Worm (Caenorhabditis elegans) whole organism, L4 larva: ENCODE data around the gene srbc-23.

Experiments used
- F37D6.2 ChIP-seq: sonication (generic microtip); optimal IDR thresholded peaks from 2 replicates; lab custom pipeline; 2016; ENCODE audit warnings: mild to moderate bottlenecking, missing genetic modification characterization, missing compliant biosample characterization
- ZK337.2 ChIP-seq: fragments of 200-800 bp; sonication (Bioruptor generic); IDR thresholded peaks from 2 replicates; pipeline ENCODE4 v1.3.6; 2022; ENCODE audit warnings: missing genetic modification reagents, missing genetic modification characterization, missing compliant biosample characterization
- aha-1 ChIP-seq: fragments of 150-350 bp; peaks from one replicate; lab custom pipeline; 2014; ENCODE audit warnings: missing biosample characterization, missing genetic modification characterization
- ama-1 ChIP-seq: fragments of 150-350 bp; optimal IDR thresholded peaks from 2 replicates; lab custom pipeline; 2014; ENCODE audit warnings: inconsistent platforms, mixed read lengths
- ceh-32 ChIP-seq: sonication (generic microtip); optimal IDR thresholded peaks from 2 replicates; lab custom pipeline; 2016; ENCODE audit warnings: mild to moderate bottlenecking, missing genetic modification characterization, missing compliant biosample characterization; ENCODE audit not compliant: poor library complexity
- daf-16 ChIP-seq, 3 experiments: sonication (generic microtip); optimal IDR thresholded peaks; 2 replicates each; lab custom pipeline; 2016 to 2017; ENCODE audit warnings: missing genetic modification characterization in 3 of 3, missing genetic modification reagents in 3 of 3, mild to moderate bottlenecking in 2 of 3, missing compliant biosample characterization in 2 of 3, missing biosample characterization in 1 of 3, moderate library complexity in 1 of 3
- dmd-6 ChIP-seq: fragments of 200-800 bp; sonication (Bioruptor generic); IDR thresholded peaks from 2 replicates; pipeline ENCODE4 v1.3.6; 2022; ENCODE audit warnings: missing genetic modification reagents, missing genetic modification characterization, missing compliant biosample characterization
- dpl-1 ChIP-seq: fragments of 150-350 bp; optimal IDR thresholded peaks from 2 replicates; lab custom pipeline; 2014; ENCODE audit warnings: missing biosample characterization, missing genetic modification reagents, missing genetic modification characterization
- dve-1 ChIP-seq: sonication (generic microtip); optimal IDR thresholded peaks from 2 replicates; lab custom pipeline; 2017; ENCODE audit warnings: antibody characterized with exemption, mild to moderate bottlenecking, missing genetic modification characterization, missing compliant biosample characterization; ENCODE audit not compliant: insufficient read depth
- egl-27 ChIP-seq: sonication (generic microtip); optimal IDR thresholded peaks from 3 replicates; lab custom pipeline; 2017; ENCODE audit warnings: missing biosample characterization, missing genetic modification reagents, missing genetic modification characterization
- egl-43 ChIP-seq: fragments of 200-800 bp; sonication (Bioruptor generic); IDR thresholded peaks from 2 replicates; pipeline ENCODE4 v1.3.6; 2022; ENCODE audit warnings: missing genetic modification reagents, missing genetic modification characterization, missing compliant biosample characterization
- fkh-10 ChIP-seq: fragments of 150-350 bp; optimal IDR thresholded peaks from 2 replicates; lab custom pipeline; 2014; ENCODE audit warnings: missing biosample characterization, missing genetic modification reagents, missing genetic modification characterization
- fos-1 ChIP-seq: fragments of 150-350 bp; optimal IDR thresholded peaks from 2 replicates; lab custom pipeline; 2014; ENCODE audit warnings: missing biosample characterization, missing genetic modification characterization
- gei-8 ChIP-seq: fragments of 200-800 bp; sonication (Bioruptor generic); optimal IDR thresholded peaks from 2 replicates; lab custom pipeline; 2018; ENCODE audit warnings: mild to moderate bottlenecking, missing genetic modification characterization, missing compliant biosample characterization
- hif-1 ChIP-seq, 2 experiments: sonication (generic microtip); optimal IDR thresholded peaks; 2 replicates each; lab custom pipeline; 2016 to 2017; ENCODE audit warnings: missing compliant biosample characterization in 2 of 2, missing genetic modification characterization in 2 of 2, missing genetic modification reagents in 2 of 2, missing genotype in 2 of 2, mild to moderate bottlenecking in 1 of 2
- jun-1 ChIP-seq: fragments of 150-350 bp; optimal IDR thresholded peaks from 2 replicates; lab custom pipeline; 2014; ENCODE audit warnings: missing biosample characterization, missing genetic modification reagents, missing genetic modification characterization
- madf-9 ChIP-seq: fragments of 200-800 bp; sonication (Bioruptor generic); conservative IDR thresholded peaks from 2 replicates; pipeline ENCODE4 v1.3.6; 2022; ENCODE audit warnings: missing genetic modification reagents, missing genetic modification characterization, missing compliant biosample characterization
- mxl-3 ChIP-seq: fragments of 200-800 bp; sonication (Bioruptor generic); optimal IDR thresholded peaks from 2 replicates; lab custom pipeline; 2018; ENCODE audit warnings: mild to moderate bottlenecking, missing genetic modification characterization, missing compliant biosample characterization
- nhr-11 ChIP-seq: fragments of 150-350 bp; optimal IDR thresholded peaks from 2 replicates; lab custom pipeline; 2014; ENCODE audit warnings: missing biosample characterization, missing genetic modification characterization
- nhr-237 ChIP-seq: sonication (generic microtip); optimal IDR thresholded peaks from 2 replicates; lab custom pipeline; 2017; ENCODE audit warnings: missing biosample characterization, missing genetic modification characterization
- nhr-25 ChIP-seq: sonication (generic microtip); optimal IDR thresholded peaks from 2 replicates; lab custom pipeline; 2017; ENCODE audit warnings: missing genetic modification characterization, mild to moderate bottlenecking, missing compliant biosample characterization, antibody characterized with exemption, moderate library complexity, borderline replicate concordance; ENCODE audit not compliant: insufficient read depth
- nhr-28 ChIP-seq: fragments of 150-350 bp; optimal IDR thresholded peaks from 2 replicates; lab custom pipeline; 2014; ENCODE audit warnings: missing biosample characterization, missing genetic modification characterization
- nhr-42 ChIP-seq: fragments of 200-800 bp; sonication (Bioruptor generic); IDR thresholded peaks from 2 replicates; pipeline ENCODE4 v1.3.6; 2022; ENCODE audit warnings: missing genetic modification characterization, missing compliant biosample characterization
- nhr-48 ChIP-seq: sonication (generic microtip); optimal IDR thresholded peaks from 2 replicates; lab custom pipeline; 2016; ENCODE audit warnings: mild to moderate bottlenecking, missing genetic modification characterization, missing compliant biosample characterization
- php-3 ChIP-seq: fragments of 200-800 bp; sonication (Bioruptor generic); IDR thresholded peaks from 2 replicates; pipeline ENCODE4 v1.3.6; 2022; ENCODE audit warnings: missing genetic modification reagents, missing genetic modification characterization, missing compliant biosample characterization
- saeg-2 ChIP-seq: fragments of 200-800 bp; sonication (Bioruptor generic); IDR thresholded peaks from 2 replicates; pipeline ENCODE4 v1.3.6; 2022; ENCODE audit warnings: missing genetic modification reagents, missing genetic modification characterization, missing compliant biosample characterization
- sdz-12 ChIP-seq: fragments of 200-800 bp; sonication (Bioruptor generic); optimal IDR thresholded peaks from 2 replicates; lab custom pipeline; 2018; ENCODE audit warnings: mild to moderate bottlenecking, missing genetic modification characterization, missing compliant biosample characterization
- skn-1 ChIP-seq: fragments of 150-350 bp; optimal IDR thresholded peaks from 2 replicates; lab custom pipeline; 2014; ENCODE audit warnings: missing biosample characterization, missing genetic modification characterization
- snpc-1.2 ChIP-seq: fragments of 200-800 bp; sonication (Bioruptor generic); IDR thresholded peaks from 2 replicates; pipeline ENCODE4 v1.3.6; 2022; ENCODE audit warnings: missing genetic modification reagents, missing genetic modification characterization, missing compliant biosample characterization
- tra-1 ChIP-seq: fragments of 200-800 bp; sonication (Bioruptor generic); IDR thresholded peaks from 2 replicates; pipeline ENCODE4 v1.3.6; 2022; ENCODE audit warnings: missing genetic modification reagents, missing genetic modification characterization, missing compliant biosample characterization
- unc-62 ChIP-seq, 3 experiments: fragments of 150-350 bp in 1 of 3; sonication (generic microtip); optimal IDR thresholded peaks in 2 of 3; peaks in 1 of 3; 1 replicate in 1 of 3; 2 replicates in 2 of 3; lab custom pipeline; 2014 to 2017; ENCODE audit warnings: missing biosample characterization in 3 of 3, missing genetic modification characterization in 3 of 3, missing genetic modification reagents in 3 of 3, missing genotype in 1 of 3
- vab-7 ChIP-seq: fragments of 200-800 bp; sonication (Bioruptor generic); IDR thresholded peaks from 2 replicates; pipeline ENCODE4 v1.3.6; 2022; ENCODE audit warnings: missing genetic modification reagents, missing genetic modification characterization, missing compliant biosample characterization
- zfp-2 ChIP-seq: sonication (generic microtip); optimal IDR thresholded peaks from 2 replicates; lab custom pipeline; 2016; ENCODE audit warnings: mild to moderate bottlenecking, missing genetic modification characterization, missing compliant biosample characterization
- zip-2 ChIP-seq: fragments of 150-350 bp; optimal IDR thresholded peaks from 2 replicates; lab custom pipeline; 2014; ENCODE audit warnings: missing biosample characterization, missing genetic modification characterization
- ztf-11 ChIP-seq: fragments of 150-350 bp; optimal IDR thresholded peaks from 2 replicates; lab custom pipeline; 2014; ENCODE audit warnings: missing biosample characterization, missing genetic modification characterization

The srbc-23 gene

DNA sequence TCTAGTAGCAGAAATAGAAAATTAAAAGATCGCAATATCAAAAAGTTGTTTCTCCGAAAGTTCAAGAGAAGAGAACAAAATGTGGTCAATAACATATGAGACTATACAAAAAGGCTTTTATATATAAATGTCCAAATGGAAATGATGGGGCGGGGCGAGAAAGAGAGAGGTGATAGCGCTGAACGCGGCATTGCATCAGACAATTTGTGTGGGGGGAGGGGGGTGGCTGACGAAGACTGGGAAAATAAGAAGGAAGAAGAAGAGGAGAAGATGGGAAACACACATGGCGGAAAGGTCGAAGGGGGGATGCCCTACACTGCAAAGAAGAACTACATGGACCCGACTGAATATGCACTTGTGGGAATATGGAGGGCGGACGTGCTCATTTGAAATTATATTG, 18.1 kb upstream of the srbc-23 start (continued):
- TF ChIP-seq hif-1 (tag; optimal IDR thresholded peaks at IDR 0.05; lab: Kevin White, UChicago) (peak in 1 of 2 experiments; percentile 7), dve-1 (peak; percentile 4), snpc-1.2 (GFP tag; lab: Robert Waterston, UW) (no peak), tra-1 (GFP tag; lab: Robert Waterston, UW) (no peak), ama-1 (lab: Kevin White, UChicago) (no peak), nhr-48 (tag; lab: Kevin White, UChicago) (no peak), php-3 (no peak), zfp-2 (tag; lab: Kevin White, UChicago) (no peak), gei-8 (no peak), nhr-237 (tag; lab: Kevin White, UChicago) (no peak), fos-1 (tag; lab: Kevin White, UChicago) (no peak), fkh-10 (GFP tag; lab: Kevin White, UChicago) (no peak), F37D6.2 (tag; lab: Kevin White, UChicago) (no peak), dpl-1 (GFP tag; lab: Kevin White, UChicago) (peak; percentile 18), nhr-28 (tag; lab: Kevin White, UChicago) (peak; percentile 63), mxl-3 (GFP tag; lab: Kevin White, UChicago) (peak; percentile 95), jun-1 (tag; lab: Kevin White, UChicago) (no peak), skn-1 (no peak), nhr-42 (no peak), nhr-25 (no peak), egl-27 (tag; lab: Kevin White, UChicago) (no peak), ztf-11 (no peak)

DNA sequence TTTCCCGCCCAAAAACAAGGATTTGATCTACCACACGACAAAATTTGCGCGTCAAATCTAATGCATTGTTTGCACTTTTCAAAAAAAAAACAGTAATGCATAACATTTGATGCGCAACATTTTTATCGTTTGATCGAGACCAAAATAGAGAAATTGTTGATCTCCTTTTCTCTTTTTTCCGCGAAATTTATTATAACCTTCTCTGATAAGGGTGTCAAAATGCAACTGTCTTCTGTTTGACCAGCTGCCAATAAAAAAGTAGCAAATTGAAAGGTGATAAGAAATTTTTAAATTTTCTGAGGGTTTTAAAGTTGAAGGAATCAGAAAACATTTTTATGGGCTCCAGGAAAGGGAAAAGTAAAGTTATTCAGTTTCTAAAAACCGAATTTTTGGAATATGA, 16.4 kb upstream of the srbc-23 start:
- TF ChIP-seq daf-16 (GFP tag; optimal IDR thresholded peaks at IDR 0.05; lab: Kevin White, UChicago): no peak
- TF ChIP-seq daf-16 (tag; optimal IDR thresholded peaks at IDR 0.05; lab: Kevin White, UChicago): peak; percentile 37
- peak; percentile 62 for TF ChIP-seq dmd-6 (GFP tag; lab: Robert Waterston, UW)
- no peak for TF ChIP-seq vab-7 (GFP tag; lab: Robert Waterston, UW)
- no peak for TF ChIP-seq saeg-2 (GFP tag; lab: Robert Waterston, UW)

DNA sequence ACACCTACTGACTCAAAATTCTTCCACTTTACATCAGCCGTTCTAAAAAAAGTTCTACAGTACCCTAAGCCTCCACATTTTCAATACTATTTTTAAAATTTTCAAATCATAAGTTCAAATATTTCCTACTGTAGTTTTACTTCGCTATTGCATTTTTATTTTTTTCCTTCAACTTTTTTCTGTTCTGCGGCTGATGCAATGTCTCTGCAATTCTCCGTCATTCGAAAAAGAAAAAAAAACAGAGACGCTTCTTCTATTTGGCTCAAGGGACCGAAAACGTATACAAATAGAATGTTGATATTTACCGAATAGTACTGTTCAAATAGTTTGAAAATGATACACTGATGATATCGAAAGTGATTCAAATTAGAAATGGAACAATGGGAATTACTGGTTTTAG, 15.1 kb upstream of the srbc-23 start:
- peak in 1 of 2 experiments; percentile 42 for TF ChIP-seq unc-62 (GFP tag; optimal IDR thresholded peaks at IDR 0.05 in 1 of 2; lab: Kevin White, UChicago)
- no peak for TF ChIP-seq unc-62 (tag; optimal IDR thresholded peaks at IDR 0.05; lab: Kevin White, UChicago)
- TF ChIP-seq madf-9 (GFP tag; lab: Robert Waterston, UW): no peak
- TF ChIP-seq nhr-28 (tag; lab: Kevin White, UChicago): peak; percentile 12
- TF ChIP-seq nhr-11 (tag; lab: Kevin White, UChicago): peak; percentile 43
- no peak for TF ChIP-seq sdz-12 (GFP tag; lab: Kevin White, UChicago)
- no peak for TF ChIP-seq aha-1 (tag; lab: Kevin White, UChicago)

DNA sequence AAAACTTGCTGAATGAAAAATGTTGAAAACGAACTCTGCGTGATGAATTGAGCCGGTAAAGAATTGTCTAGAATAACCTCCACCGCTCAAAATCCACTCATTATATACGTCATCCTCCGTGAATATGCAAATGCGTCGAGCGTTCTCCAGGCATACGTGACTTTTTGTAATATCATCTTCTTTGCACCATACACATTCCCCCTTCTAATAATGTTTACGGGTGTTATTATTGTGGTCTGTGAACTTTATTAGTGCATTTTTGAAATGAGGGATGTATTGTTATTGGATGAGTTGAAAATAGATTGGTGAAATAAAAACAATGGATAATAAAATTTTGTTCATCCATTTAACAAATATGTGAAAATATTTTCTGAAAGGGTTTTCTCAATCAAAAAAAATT, 13.5 kb upstream of the srbc-23 start, which contains the start of gene F22F7.7:
F22F7.7 (minus strand) TSS at position 125 of the 400 bp plus-strand sequence.
- no peak for TF ChIP-seq ceh-32 (tag; lab: Kevin White, UChicago)
- TF ChIP-seq aha-1 (tag; lab: Kevin White, UChicago): peak; percentile 94
- TF ChIP-seq zip-2 (tag; lab: Kevin White, UChicago): no peak
- TF ChIP-seq fos-1 (tag; lab: Kevin White, UChicago): no peak
- TF ChIP-seq egl-43 (GFP tag; lab: Robert Waterston, UW): no peak
- no peak for TF ChIP-seq ZK337.2 (GFP tag; lab: Robert Waterston, UW)
- TF ChIP-seq hif-1 (tag; optimal IDR thresholded peaks at IDR 0.05; lab: Kevin White, UChicago): peak in 1 of 2 experiments; percentile 69
- TF ChIP-seq php-3: no peak
- TF ChIP-seq zfp-2 (tag; lab: Kevin White, UChicago): no peak
